Worm (Caenorhabditis elegans): Measurements from ENCODE around the gene nspd-9.

nspd-9 gene

DNA sequence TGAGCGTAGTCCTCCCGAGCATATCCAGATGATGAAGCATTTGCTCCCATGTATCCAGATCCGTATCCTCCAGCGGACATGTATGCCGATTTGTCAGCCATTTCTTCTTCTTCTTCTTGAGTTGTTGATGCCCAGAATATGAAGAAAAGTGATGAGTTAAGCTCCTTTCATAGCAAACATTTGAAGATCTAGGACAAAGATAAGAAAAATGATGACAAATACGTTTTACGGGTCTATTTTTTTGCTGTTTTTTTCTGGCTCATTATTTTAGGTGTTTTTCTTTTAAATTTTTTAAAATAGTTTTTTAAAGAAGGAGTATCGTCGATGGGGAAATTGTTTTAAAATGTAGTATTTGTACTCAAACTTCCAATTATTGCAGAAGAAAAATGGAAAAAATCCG is at the start of gene nspd-9:
TSS of gene nspd-9 (minus strand) at position 101 of the 400 bp plus-strand sequence.
- TF ChIP-seq lsy-12 (tag; optimal IDR thresholded peaks at IDR 0.05), result no peak
- no peak for TF ChIP-seq nhr-11 (tag; optimal IDR thresholded peaks at IDR 0.05)
- no peak for TF ChIP-seq nhr-28 (tag; optimal IDR thresholded peaks at IDR 0.05)
- TF ChIP-seq ceh-82 (tag; optimal IDR thresholded peaks at IDR 0.05), result no peak
- no peak for TF ChIP-seq egl-27 (tag; optimal IDR thresholded peaks at IDR 0.05)
- no peak for TF ChIP-seq ztf-11 (tag; optimal IDR thresholded peaks at IDR 0.05)
- TF ChIP-seq nhr-76 (tag; optimal IDR thresholded peaks at IDR 0.05), result no peak
- TF ChIP-seq jun-1 (tag; optimal IDR thresholded peaks at IDR 0.05), result no peak
- TF ChIP-seq lin-39 (tag; optimal IDR thresholded peaks at IDR 0.05), result no peak
- no peak for TF ChIP-seq mdl-1 (tag; optimal IDR thresholded peaks at IDR 0.05)
- TF ChIP-seq nhr-237 (tag; optimal IDR thresholded peaks at IDR 0.05), result no peak
- TF ChIP-seq nfya-1 (tag; optimal IDR thresholded peaks at IDR 0.05; ENCODE audit: insufficient read depth), result no peak
- no peak for TF ChIP-seq nhr-77 (tag; optimal IDR thresholded peaks at IDR 0.05)
- no peak for TF ChIP-seq nhr-12 (tag; optimal IDR thresholded peaks at IDR 0.05)
- no peak for TF ChIP-seq aly-2 (tag; optimal IDR thresholded peaks at IDR 0.05)
- TF ChIP-seq ztf-4 (tag; optimal IDR thresholded peaks at IDR 0.05), result no peak
- no peak for TF ChIP-seq lin-15B (tag; optimal IDR thresholded peaks at IDR 0.05)

- TF ChIP-seq ceh-28 (tag; optimal IDR thresholded peaks at IDR 0.05) (peak; percentile 15), ceh-9 (tag; optimal IDR thresholded peaks at IDR 0.05) (no peak), nhr-77 (tag; optimal IDR thresholded peaks at IDR 0.05) (no peak), nhr-76 (tag; optimal IDR thresholded peaks at IDR 0.05) (no peak), R02D3.7 (tag; optimal IDR thresholded peaks at IDR 0.05) (no peak), ztf-4 (tag; optimal IDR thresholded peaks at IDR 0.05) (no peak)
Measured at ce11 chrIII:4879445-4879844, 49.3 kb upstream of the nspd-9 start, which contains the start of gene C35D10.1. C35D10.1 (plus strand) TSS chrIII:4879745.

- TF ChIP-seq tbx-2 (tag; optimal IDR thresholded peaks at IDR 0.05) (no peak), lin-15B (tag; optimal IDR thresholded peaks at IDR 0.05) (peak; percentile 61), unc-62 (GFP tag; optimal IDR thresholded peaks at IDR 0.05) (no peak), aly-2 (tag; optimal IDR thresholded peaks at IDR 0.05) (no peak), lin-39 (tag; optimal IDR thresholded peaks at IDR 0.05) (no peak), egl-5 (tag; optimal IDR thresholded peaks at IDR 0.05) (no peak), mdl-1 (tag; optimal IDR thresholded peaks at IDR 0.05) (no peak), nfya-1 (tag; optimal IDR thresholded peaks at IDR 0.05; ENCODE audit: insufficient read depth) (peak; percentile 47), pqm-1 (tag; optimal IDR thresholded peaks at IDR 0.05) (no peak), ceh-16 (tag; optimal IDR thresholded peaks at IDR 0.05) (no peak), jun-1 (tag; optimal IDR thresholded peaks at IDR 0.05) (no peak), ceh-82 (tag; optimal IDR thresholded peaks at IDR 0.05) (no peak), snpc-4 (tag; optimal IDR thresholded peaks at IDR 0.05) (peak; percentile 29), elt-2 (tag; optimal IDR thresholded peaks at IDR 0.05) (peak; percentile 3), skn-1 (tag; optimal IDR thresholded peaks at IDR 0.05) (peak; percentile 27), daf-12 (tag; optimal IDR thresholded peaks at IDR 0.05) (no peak), nhr-25 (tag; optimal IDR thresholded peaks at IDR 0.05) (no peak), sea-2 (GFP tag; optimal IDR thresholded peaks at IDR 0.05) (no peak), elt-3 (tag; optimal IDR thresholded peaks at IDR 0.05) (no peak)
Measured at ce11 chrIII:4878281-4878680, 48.2 kb upstream of the nspd-9 start, which contains the start of the genes tost-1 and arx-6. tost-1 (minus strand) TSS chrIII:4878311. arx-6 (plus strand) TSS chrIII:4878658.

ce11 chrIII:4875663-4876062 is 45.6 kb upstream of the nspd-9 start:
- TF ChIP-seq fkh-10 (GFP tag; optimal IDR thresholded peaks at IDR 0.05), result peak; percentile 39
- TF ChIP-seq R02D3.7 (tag; optimal IDR thresholded peaks at IDR 0.05), result no peak
- no peak for TF ChIP-seq jun-1 (tag; optimal IDR thresholded peaks at IDR 0.05)
- TF ChIP-seq ztf-4 (tag; optimal IDR thresholded peaks at IDR 0.05), result no peak
- TF ChIP-seq ceh-16 (tag; optimal IDR thresholded peaks at IDR 0.05), result no peak
- TF ChIP-seq daf-12 (tag; optimal IDR thresholded peaks at IDR 0.05), result no peak
- TF ChIP-seq hmg-11 (tag; optimal IDR thresholded peaks at IDR 0.05), result no peak

DNA sequence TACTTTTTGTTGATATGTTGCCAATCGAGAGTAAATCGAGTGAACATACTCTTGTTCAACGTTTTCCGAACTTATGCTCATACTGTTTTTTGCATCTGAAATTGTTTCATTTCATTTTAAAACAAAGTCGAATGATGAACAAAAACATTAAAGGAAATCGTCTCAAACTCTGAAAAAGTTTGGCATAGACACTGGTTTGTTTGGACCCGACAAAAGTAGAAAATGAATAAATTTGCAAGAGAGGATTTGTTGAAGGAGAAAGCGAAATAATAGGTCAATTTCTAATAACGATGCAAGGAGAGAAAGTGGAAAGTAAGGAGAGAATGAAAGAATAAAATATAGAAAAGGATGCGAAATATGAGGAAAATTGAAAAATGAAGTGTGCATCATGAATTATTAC is 44.6 kb upstream of the nspd-9 start, which contains the start of gene C35D10.12:
TSS of gene C35D10.12 (minus strand) at position 101 of the 400 bp plus-strand sequence.
- no peak for TF ChIP-seq zag-1 (tag; optimal IDR thresholded peaks at IDR 0.05)
- TF ChIP-seq mml-1 (tag; optimal IDR thresholded peaks at IDR 0.05), result no peak
- TF ChIP-seq unc-39 (tag; optimal IDR thresholded peaks at IDR 0.05), result no peak
- TF ChIP-seq nhr-77 (tag; optimal IDR thresholded peaks at IDR 0.05), result no peak
- no peak for TF ChIP-seq ceh-9 (tag; optimal IDR thresholded peaks at IDR 0.05)
- TF ChIP-seq nfya-1 (tag; optimal IDR thresholded peaks at IDR 0.05; ENCODE audit: insufficient read depth), result no peak
- TF ChIP-seq ceh-82 (tag; optimal IDR thresholded peaks at IDR 0.05), result no peak
- TF ChIP-seq pqm-1 (tag; optimal IDR thresholded peaks at IDR 0.05), result no peak
- TF ChIP-seq elt-2 (tag; optimal IDR thresholded peaks at IDR 0.05), result no peak
- TF ChIP-seq jun-1 (tag; optimal IDR thresholded peaks at IDR 0.05), result no peak
- no peak for TF ChIP-seq nhr-76 (tag; optimal IDR thresholded peaks at IDR 0.05)
- TF ChIP-seq nhr-43 (tag; optimal IDR thresholded peaks at IDR 0.05; ENCODE audit: poor library complexity, severe bottlenecking), result no peak
- no peak for TF ChIP-seq elt-3 (tag; optimal IDR thresholded peaks at IDR 0.05)
- TF ChIP-seq mdl-1 (tag; optimal IDR thresholded peaks at IDR 0.05), result no peak
- TF ChIP-seq lsy-12 (tag; optimal IDR thresholded peaks at IDR 0.05), result no peak
- no peak for TF ChIP-seq snpc-4 (tag; optimal IDR thresholded peaks at IDR 0.05)
- TF ChIP-seq nhr-28 (tag; optimal IDR thresholded peaks at IDR 0.05), result no peak

Data from whole organism, L3 larva.